Worm (Caenorhabditis elegans): ENCODE data around the gene F53A3.7.

The F53A3.7 gene

ce11 chrIII:1950236-1950635 lies 1.1 kb upstream of the F53A3.7 start, which contains the start of the genes polh-1 and rps-22 (continued):
- TF ChIP-seq unc-62 (GFP tag; optimal IDR thresholded peaks at IDR 0.05 in 1 of 2): peak in 1 of 2 experiments; percentile 54
- no peak for TF ChIP-seq unc-62 (tag; optimal IDR thresholded peaks at IDR 0.05)
- TF ChIP-seq nhr-28 (tag; optimal IDR thresholded peaks at IDR 0.05): peak; percentile 87
- TF ChIP-seq ceh-28 (tag; optimal IDR thresholded peaks at IDR 0.05): no peak
- no peak for TF ChIP-seq ces-1 (GFP tag; optimal IDR thresholded peaks at IDR 0.05)
- TF ChIP-seq nhr-11 (tag; optimal IDR thresholded peaks at IDR 0.05): peak; percentile 85
- peak; percentile 15 for TF ChIP-seq unc-130 (GFP tag; optimal IDR thresholded peaks at IDR 0.05)
- no peak for TF ChIP-seq Y75B8A.6 (GFP tag; IDR thresholded peaks at IDR 0.05)
- TF ChIP-seq spr-3 (GFP tag; optimal IDR thresholded peaks at IDR 0.05): no peak
- TF ChIP-seq arid-1 (GFP tag; conservative IDR thresholded peaks at IDR 0.05): peak; percentile 67; the same call in 1 of the 2 replicates
- peak; percentile 93 for TF ChIP-seq mep-1 (tag; optimal IDR thresholded peaks at IDR 0.05)
- peak; percentile 12 for TF ChIP-seq duxl-1 (tag; optimal IDR thresholded peaks at IDR 0.05; ENCODE audit: poor library complexity)
- no peak for TF ChIP-seq F49E8.2 (tag; optimal IDR thresholded peaks at IDR 0.05; ENCODE audit: borderline replicate concordance)
- peak in 1 of 2 experiments; percentile 61 for TF ChIP-seq hif-1 (tag; optimal IDR thresholded peaks at IDR 0.05)
- TF ChIP-seq skn-1 (tag; optimal IDR thresholded peaks at IDR 0.05): no peak
- TF ChIP-seq nhr-10 (tag; optimal IDR thresholded peaks at IDR 0.05): no peak
- peak; percentile 92 for TF ChIP-seq dve-1 (tag; optimal IDR thresholded peaks at IDR 0.05; ENCODE audit: insufficient read depth)
- TF ChIP-seq F10B5.3 (tag; optimal IDR thresholded peaks at IDR 0.05): no peak
- TF ChIP-seq lin-13 (GFP tag; optimal IDR thresholded peaks at IDR 0.05): peak; percentile 95
- no peak for TF ChIP-seq ceh-44 (GFP tag; IDR thresholded peaks at IDR 0.05)
- TF ChIP-seq nhr-77 (tag; optimal IDR thresholded peaks at IDR 0.05): peak; percentile 96
- peak; percentile 68 for TF ChIP-seq lin-15B (tag; optimal IDR thresholded peaks at IDR 0.05)
- no peak for TF ChIP-seq madf-5 (GFP tag; IDR thresholded peaks at IDR 0.05)
- peak; percentile 19 for TF ChIP-seq pqm-1 (tag; optimal IDR thresholded peaks at IDR 0.05)
- TF ChIP-seq Y5F2A.4 (GFP tag; optimal IDR thresholded peaks at IDR 0.05): no peak
- TF ChIP-seq dmd-8 (GFP tag; IDR thresholded peaks at IDR 0.05): no peak
- no peak for TF ChIP-seq F37D6.2 (tag; optimal IDR thresholded peaks at IDR 0.05)
- TF ChIP-seq nhr-41 (GFP tag; IDR thresholded peaks at IDR 0.05): no peak
- TF ChIP-seq unc-39 (tag; optimal IDR thresholded peaks at IDR 0.05): no peak
- no peak for TF ChIP-seq daf-16 (GFP tag; optimal IDR thresholded peaks at IDR 0.05)
- TF ChIP-seq daf-16 (tag; optimal IDR thresholded peaks at IDR 0.05): peak; percentile 51
- no peak for TF ChIP-seq ceh-62 (tag; optimal IDR thresholded peaks at IDR 0.05)
- TF ChIP-seq zfp-3 (GFP tag; conservative IDR thresholded peaks at IDR 0.05): no peak
- no peak for TF ChIP-seq saeg-2 (GFP tag; IDR thresholded peaks at IDR 0.05)
- peak; percentile 58; the same call in 1 of the 2 replicates for TF ChIP-seq dmd-6 (GFP tag; IDR thresholded peaks at IDR 0.05)
- no peak for TF ChIP-seq lim-7 (GFP tag; IDR thresholded peaks at IDR 0.05)
- no peak for TF ChIP-seq ceh-32 (tag; optimal IDR thresholded peaks at IDR 0.05; ENCODE audit: poor library complexity)
- TF ChIP-seq rbr-2 (tag; optimal IDR thresholded peaks at IDR 0.05): peak; percentile 80
- peak; percentile 98 for TF ChIP-seq lin-38 (GFP tag; IDR thresholded peaks at IDR 0.05)
- TF ChIP-seq gei-8 (GFP tag; optimal IDR thresholded peaks at IDR 0.05): no peak
- TF ChIP-seq ceh-20 (GFP tag; IDR thresholded peaks at IDR 0.05): 0 out of 2 replicates have a peak, but pooled peaks have one; percentile 26
- TF ChIP-seq mxl-2 (GFP tag; conservative IDR thresholded peaks at IDR 0.05): no peak
- TF ChIP-seq cey-2 (tag; optimal IDR thresholded peaks at IDR 0.05; ENCODE audit: borderline replicate concordance, insufficient read depth): no peak
- no peak for TF ChIP-seq snpc-4 (tag; optimal IDR thresholded peaks at IDR 0.05)
- peak; percentile 92 for TF ChIP-seq mes-2 (tag; optimal IDR thresholded peaks at IDR 0.05; ENCODE audit: poor library complexity, severe bottlenecking)
- TF ChIP-seq F44E2.7 (GFP tag; IDR thresholded peaks at IDR 0.05): no peak
- no peak for TF ChIP-seq lin-39 (tag; optimal IDR thresholded peaks at IDR 0.05)
- TF ChIP-seq D1046.2 (GFP tag; IDR thresholded peaks at IDR 0.05): no peak
- peak; percentile 67 for TF ChIP-seq ama-1 (optimal IDR thresholded peaks at IDR 0.05)
- no peak for TF ChIP-seq jun-1 (tag; optimal IDR thresholded peaks at IDR 0.05)
- no peak for TF ChIP-seq Y48G9A.11 (GFP tag; IDR thresholded peaks at IDR 0.05)
- peak; percentile 96 for TF ChIP-seq nhr-6 (tag; optimal IDR thresholded peaks at IDR 0.05)
